Worm (Caenorhabditis elegans) whole organism, L1 larva: ENCODE results near the gene sru-22.

Experiments
- Y116A8C.19 ChIP-seq: sonication (generic microtip); optimal IDR thresholded peaks from 2 replicates; lab custom pipeline; 2016; ENCODE audit warnings: missing compliant biosample characterization, missing genetic modification characterization, borderline replicate concordance
- aha-1 ChIP-seq: fragments of 150-350 bp; optimal IDR thresholded peaks from 2 replicates; lab custom pipeline; 2014; ENCODE audit warnings: missing biosample characterization, missing genetic modification characterization
- ceh-8 ChIP-seq: fragments of 200-800 bp; sonication (Bioruptor generic); optimal IDR thresholded peaks from 2 replicates; lab custom pipeline; 2018; ENCODE audit warnings: mild to moderate bottlenecking, missing genetic modification characterization, moderate library complexity, missing compliant biosample characterization
- ceh-88 ChIP-seq: fragments of 200-800 bp; sonication (Bioruptor generic); IDR thresholded peaks from 2 replicates; pipeline ENCODE4 v1.3.6; 2022; ENCODE audit warnings: missing genetic modification characterization, missing compliant biosample characterization
- ceh-90 ChIP-seq: sonication (generic microtip); optimal IDR thresholded peaks from 2 replicates; lab custom pipeline; 2016; ENCODE audit warnings: missing genetic modification characterization, missing compliant biosample characterization
- ces-1 ChIP-seq: fragments of 150-350 bp; optimal IDR thresholded peaks from 2 replicates; lab custom pipeline; 2014; ENCODE audit warnings: missing biosample characterization, missing genetic modification reagents, missing genetic modification characterization
- dsc-1 ChIP-seq: sonication (generic microtip); optimal IDR thresholded peaks from 2 replicates; lab custom pipeline; 2016; ENCODE audit warnings: mild to moderate bottlenecking, missing genetic modification characterization, missing compliant biosample characterization
- efl-1 ChIP-seq, 4 experiments: fragments of 150-350 bp; optimal IDR thresholded peaks in 3 of 4; peaks in 1 of 4; 1 replicate in 1 of 4; 2 replicates in 3 of 4; lab custom pipeline; 2014; ENCODE audit warnings: missing biosample characterization in 2 of 4, missing genetic modification characterization in 2 of 4, missing genetic modification reagents in 2 of 4
- efl-3 ChIP-seq: fragments of 200-800 bp; sonication (Bioruptor generic); optimal IDR thresholded peaks from 2 replicates; lab custom pipeline; 2018; ENCODE audit warnings: mild to moderate bottlenecking, missing genetic modification characterization, missing compliant biosample characterization
- egl-13 ChIP-seq: sonication (generic microtip); optimal IDR thresholded peaks from 2 replicates; lab custom pipeline; 2016; ENCODE audit warnings: missing genotype, missing genetic modification reagents, missing genetic modification characterization, missing compliant biosample characterization
- elt-3 ChIP-seq, 6 experiments: fragments of 150-350 bp in 1 of 6; sonication (generic microtip); optimal IDR thresholded peaks; 2 replicates each; lab custom pipeline; 2017 to 2018; ENCODE audit warnings: missing biosample characterization in 6 of 6, missing genetic modification characterization in 6 of 6, inconsistent platforms in 1 of 6
- fkh-8 ChIP-seq: sonication (generic microtip); optimal IDR thresholded peaks from 2 replicates; lab custom pipeline; 2016; ENCODE audit warnings: mild to moderate bottlenecking, missing genetic modification characterization, missing compliant biosample characterization
- hlh-4 ChIP-seq: sonication (generic microtip); optimal IDR thresholded peaks from 2 replicates; lab custom pipeline; 2016; ENCODE audit warnings: mild to moderate bottlenecking, missing genetic modification characterization, missing compliant biosample characterization
- hpl-2 ChIP-seq: fragments of 150-350 bp; optimal IDR thresholded peaks from 2 replicates; lab custom pipeline; 2014; ENCODE audit warnings: missing biosample characterization, missing genetic modification reagents, missing genetic modification characterization
- lin-14 ChIP-seq: fragments of 200-800 bp; sonication (Bioruptor generic); optimal IDR thresholded peaks from 2 replicates; lab custom pipeline; 2018; ENCODE audit warnings: mild to moderate bottlenecking, missing genetic modification characterization, moderate library complexity, missing compliant biosample characterization
- lin-35 ChIP-seq, 2 experiments: fragments of 150-350 bp; optimal IDR thresholded peaks; 2 replicates each; lab custom pipeline; 2014; ENCODE audit warnings: missing biosample characterization in 2 of 2, missing genetic modification characterization in 2 of 2, missing genetic modification reagents in 2 of 2
- lsy-2 ChIP-seq, 2 experiments: fragments of 150-350 bp; optimal IDR thresholded peaks; 2 replicates each; lab custom pipeline; 2014; ENCODE audit warnings: missing biosample characterization in 2 of 2, missing genetic modification characterization in 2 of 2
- nhr-12 ChIP-seq: sonication (generic microtip); optimal IDR thresholded peaks from 2 replicates; lab custom pipeline; 2017; ENCODE audit warnings: missing biosample characterization, missing genetic modification characterization
- nhr-19 ChIP-seq: fragments of 200-800 bp; sonication (Bioruptor generic); conservative IDR thresholded peaks from 2 replicates; pipeline ENCODE4 v1.3.6; 2022; ENCODE audit warnings: missing genetic modification characterization, missing compliant biosample characterization
- nhr-71 ChIP-seq: sonication (generic microtip); optimal IDR thresholded peaks from 2 replicates; lab custom pipeline; 2016; ENCODE audit warnings: mild to moderate bottlenecking, missing genetic modification characterization, moderate library complexity, missing compliant biosample characterization
- nhr-77 ChIP-seq: fragments of 150-350 bp; optimal IDR thresholded peaks from 2 replicates; lab custom pipeline; 2014; ENCODE audit warnings: missing biosample characterization, missing genetic modification characterization
- nhr-84 ChIP-seq: sonication (generic microtip); optimal IDR thresholded peaks from 2 replicates; lab custom pipeline; 2017; ENCODE audit warnings: missing biosample characterization, missing genetic modification characterization
- nhr-85 ChIP-seq: sonication (generic microtip); peaks from one replicate; lab custom pipeline; 2016; ENCODE audit warnings: missing genetic modification characterization, inconsistent platforms, missing compliant biosample characterization
- nhr-90 ChIP-seq: sonication (generic microtip); optimal IDR thresholded peaks from 2 replicates; lab custom pipeline; 2016; ENCODE audit warnings: mild to moderate bottlenecking, missing genetic modification characterization, missing compliant biosample characterization; ENCODE audit not compliant: poor library complexity
- pag-3 ChIP-seq: sonication (generic microtip); optimal IDR thresholded peaks from 2 replicates; lab custom pipeline; 2017; ENCODE audit warnings: missing genetic modification characterization, mild to moderate bottlenecking, missing compliant biosample characterization, antibody characterized with exemption, borderline replicate concordance; ENCODE audit not compliant: insufficient read depth
- rnt-1 ChIP-seq: sonication (generic microtip); optimal IDR thresholded peaks from 2 replicates; lab custom pipeline; 2016; ENCODE audit warnings: mild to moderate bottlenecking, missing genetic modification characterization, moderate library complexity, missing compliant biosample characterization
- skn-1 ChIP-seq: fragments of 150-350 bp; optimal IDR thresholded peaks from 2 replicates; lab custom pipeline; 2014; ENCODE audit warnings: missing biosample characterization, missing genetic modification characterization
- snpc-4 ChIP-seq: fragments of 150-350 bp; optimal IDR thresholded peaks from 2 replicates; lab custom pipeline; 2014; ENCODE audit warnings: missing biosample characterization, missing genetic modification characterization
- sox-4 ChIP-seq: sonication (generic microtip); optimal IDR thresholded peaks from 2 replicates; lab custom pipeline; 2016; ENCODE audit warnings: missing genetic modification characterization, missing compliant biosample characterization
- swsn-7 ChIP-seq: sonication (generic microtip); optimal IDR thresholded peaks from 2 replicates; lab custom pipeline; 2016; ENCODE audit warnings: missing genetic modification characterization, missing compliant biosample characterization
- tbx-2 ChIP-seq: sonication (generic microtip); optimal IDR thresholded peaks from 2 replicates; lab custom pipeline; 2016; ENCODE audit warnings: missing genetic modification characterization, missing compliant biosample characterization
- unc-130 ChIP-seq: fragments of 150-350 bp; optimal IDR thresholded peaks from 2 replicates; lab custom pipeline; 2017; ENCODE audit warnings: missing biosample characterization, missing genetic modification characterization, inconsistent platforms
- unc-30 ChIP-seq: sonication (generic microtip); optimal IDR thresholded peaks from 2 replicates; lab custom pipeline; 2017; ENCODE audit warnings: missing biosample characterization, missing genetic modification characterization
- vab-15 ChIP-seq: sonication (generic microtip); optimal IDR thresholded peaks from 2 replicates; lab custom pipeline; 2017; ENCODE audit warnings: missing genotype, mild to moderate bottlenecking, missing genetic modification characterization, missing compliant biosample characterization
- ztf-11 ChIP-seq, 2 experiments: sonication (generic microtip); optimal IDR thresholded peaks; 2 replicates each; lab custom pipeline; 2016 to 2017; ENCODE audit warnings: missing genetic modification characterization in 2 of 2, missing biosample characterization in 1 of 2, missing compliant biosample characterization in 1 of 2
- ztf-4 ChIP-seq: fragments of 150-350 bp; optimal IDR thresholded peaks from 2 replicates; lab custom pipeline; 2014; ENCODE audit warnings: missing biosample characterization, missing genetic modification characterization

sru-22 gene

DNA sequence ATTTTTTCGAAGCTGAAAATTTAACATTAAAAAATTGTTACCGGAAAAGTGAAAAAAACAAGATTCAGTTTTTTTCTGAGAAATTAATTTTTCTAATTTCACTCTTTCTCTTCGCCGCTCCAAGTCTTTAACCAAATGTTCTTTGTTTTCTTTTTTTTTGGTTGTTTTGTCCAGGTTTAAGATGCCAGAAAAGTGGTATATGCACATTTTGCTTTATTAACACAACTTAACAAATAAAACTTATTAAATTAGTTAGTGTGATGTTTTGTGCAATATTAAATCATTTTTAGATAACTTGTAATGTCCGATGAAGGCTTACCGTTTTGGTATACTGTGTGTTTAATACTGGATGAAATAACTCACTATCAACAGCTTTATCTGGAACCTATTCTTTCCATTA is 31.6 kb downstream of the sru-22 start, which contains the start of gene srw-53:
Gene srw-53 (plus strand): TSS at position 301 of the 400 bp plus-strand sequence.
- TF ChIP-seq lin-35 (GFP tag; optimal IDR thresholded peaks at IDR 0.05; lab: Kevin White, UChicago) (no peak), unc-30 (no peak), elt-3 (tag; optimal IDR thresholded peaks at IDR 0.05; lab: Kevin White, UChicago) (no peak), skn-1 (tag; lab: Kevin White, UChicago) (no peak), nhr-77 (tag; lab: Kevin White, UChicago) (no peak), lsy-2 (tag; optimal IDR thresholded peaks at IDR 0.05; lab: Kevin White, UChicago) (no peak), nhr-19 (GFP tag; lab: Robert Waterston, UW) (no peak), efl-3 (GFP tag; lab: Kevin White, UChicago) (no peak), dsc-1 (tag; lab: Kevin White, UChicago) (no peak), nhr-84 (tag; lab: Kevin White, UChicago) (no peak), aha-1 (no peak), ceh-88 (GFP tag; lab: Robert Waterston, UW) (no peak), nhr-85 (tag; lab: Kevin White, UChicago) (no peak), ces-1 (GFP tag; lab: Kevin White, UChicago) (no peak), ztf-4 (tag; lab: Kevin White, UChicago) (no peak), egl-13 (tag; lab: Kevin White, UChicago) (no peak), hlh-4 (tag; lab: Kevin White, UChicago) (no peak), ceh-8 (no peak)

DNA sequence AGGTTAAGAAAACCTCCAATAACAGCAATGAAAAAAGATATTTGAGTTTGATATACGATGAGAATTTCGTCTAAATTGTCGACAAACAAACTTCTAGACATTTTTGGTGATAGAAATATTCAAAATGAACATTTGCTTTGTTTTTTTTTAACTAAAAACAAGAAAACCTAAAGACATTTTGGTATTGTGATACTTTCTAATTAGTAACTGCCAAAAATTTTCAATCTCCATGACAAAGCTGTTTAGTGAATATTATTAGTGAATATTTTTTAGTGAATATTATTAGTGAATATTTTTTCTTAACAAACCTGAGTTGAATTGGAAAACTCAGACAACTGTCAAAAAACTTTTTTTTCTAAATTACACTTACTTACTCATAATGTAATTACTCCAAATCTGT is 34.5 kb downstream of the sru-22 start, which contains the start of gene srw-55:
Gene srw-55 (minus strand): TSS at position 101 of the 400 bp plus-strand sequence.
- no peak for TF ChIP-seq lin-14
- no peak for TF ChIP-seq efl-1 (optimal IDR thresholded peaks at IDR 0.05; lab: Kevin White, UChicago)
- no peak for TF ChIP-seq efl-1 (GFP tag; optimal IDR thresholded peaks at IDR 0.05 in 1 of 2; lab: Kevin White, UChicago)
- no peak for TF ChIP-seq unc-130 (tag; lab: Kevin White, UChicago)
- no peak for TF ChIP-seq pag-3 (tag; lab: Kevin White, UChicago)
- TF ChIP-seq sox-4 (tag; lab: Kevin White, UChicago), result no peak
- TF ChIP-seq tbx-2, result no peak
- TF ChIP-seq nhr-90 (tag; lab: Kevin White, UChicago), result no peak

DNA sequence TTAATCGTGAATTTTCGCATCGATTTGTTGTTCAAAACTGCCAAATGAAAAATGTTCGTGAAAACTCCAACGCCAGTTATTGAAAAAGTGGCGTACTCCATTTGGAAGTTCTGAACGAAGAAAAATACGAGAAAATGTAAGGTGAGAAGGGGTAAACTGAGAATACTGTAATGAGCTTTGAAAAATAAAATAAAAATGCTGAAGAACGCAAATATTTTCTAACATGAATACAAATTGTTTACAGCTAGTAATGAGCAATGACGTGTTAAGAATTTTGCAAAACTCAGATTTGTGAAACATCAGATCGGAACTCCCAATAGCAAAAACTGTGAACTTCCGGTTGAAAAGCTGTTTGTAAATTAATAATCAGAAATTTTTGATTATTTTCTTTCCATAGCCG is 42.3 kb downstream of the sru-22 start, which contains the start of gene srw-26:
Gene srw-26 (minus strand): TSS at position 101 of the 400 bp plus-strand sequence.
- TF ChIP-seq snpc-4 (tag; lab: Kevin White, UChicago) (no peak), skn-1 (tag; lab: Kevin White, UChicago) (no peak), ztf-11 (tag; optimal IDR thresholded peaks at IDR 0.05; lab: Kevin White, UChicago) (no peak), efl-3 (GFP tag; lab: Kevin White, UChicago) (no peak), swsn-7 (tag; lab: Kevin White, UChicago) (no peak), efl-1 (optimal IDR thresholded peaks at IDR 0.05; lab: Kevin White, UChicago) (no peak), efl-1 (GFP tag; optimal IDR thresholded peaks at IDR 0.05 in 1 of 2; lab: Kevin White, UChicago) (no peak), nhr-12 (tag; lab: Kevin White, UChicago) (no peak), tbx-2 (no peak), nhr-77 (tag; lab: Kevin White, UChicago) (no peak), ceh-90 (tag; lab: Kevin White, UChicago) (no peak), nhr-71 (no peak), unc-130 (tag; lab: Kevin White, UChicago) (no peak), vab-15 (tag; lab: Kevin White, UChicago) (no peak), rnt-1 (no peak), lin-35 (GFP tag; optimal IDR thresholded peaks at IDR 0.05; lab: Kevin White, UChicago) (no peak), Y116A8C.19 (tag; lab: Kevin White, UChicago) (no peak), hpl-2 (GFP tag; lab: Kevin White, UChicago) (no peak), fkh-8 (tag; lab: Kevin White, UChicago) (no peak)
